Fruit fly (Drosophila melanogaster) whole organism, embryonic: Measurements from ENCODE around the gene Ant2.

ENCODE experiments used
- Asciz ChIP-seq: fragments of 200-800 bp; sonication (Bioruptor generic); optimal IDR thresholded peaks from 2 replicates; lab custom pipeline; 2017; ENCODE audit warnings: missing biosample characterization, mild to moderate bottlenecking, missing genetic modification characterization, missing genetic modification reagents
- BtbVII ChIP-seq: fragments of 200-800 bp; sonication (Bioruptor generic); optimal IDR thresholded peaks from 3 replicates; lab custom pipeline; 2017; ENCODE audit warnings: missing biosample characterization, mild to moderate bottlenecking, missing genetic modification characterization
- CG11723 ChIP-seq: fragments of 200-800 bp; sonication (Bioruptor generic); optimal IDR thresholded peaks from 2 replicates; lab custom pipeline; 2017; ENCODE audit warnings: missing biosample characterization, mild to moderate bottlenecking, missing genetic modification characterization
- CG13123 ChIP-seq: fragments of 200-800 bp; sonication (Bioruptor generic); optimal IDR thresholded peaks from 2 replicates; lab custom pipeline; 2016; ENCODE audit warnings: missing biosample characterization, missing genetic modification characterization
- CG1602 ChIP-seq: fragments of 200-800 bp; sonication (Bioruptor generic); optimal IDR thresholded peaks from 3 replicates; lab custom pipeline; 2016; ENCODE audit warnings: missing biosample characterization, missing genetic modification characterization
- CG16779 ChIP-seq: fragments of 200-800 bp; sonication (Bioruptor generic); IDR thresholded peaks from 2 replicates; pipeline ENCODE4 v1.3.6; 2022; ENCODE audit warnings: missing biosample characterization, missing genetic modification characterization
- CG17361 ChIP-seq: fragments of 200-800 bp; sonication (Bioruptor generic); IDR thresholded peaks from 3 replicates; pipeline ENCODE4 v1.3.6; 2022; ENCODE audit warnings: missing biosample characterization, missing genetic modification characterization
- CG18619 ChIP-seq: fragments of 200-800 bp; sonication (Bioruptor generic); optimal IDR thresholded peaks from 3 replicates; lab custom pipeline; 2017; ENCODE audit warnings: missing biosample characterization, mild to moderate bottlenecking, missing genetic modification characterization
- CG2712 ChIP-seq: fragments of 200-800 bp; optimal IDR thresholded peaks from 3 replicates; lab custom pipeline; 2019; ENCODE audit warnings: missing biosample characterization, mild to moderate bottlenecking, missing genetic modification characterization, moderate library complexity
- CG30020 ChIP-seq: fragments of 200-800 bp; optimal IDR thresholded peaks from 2 replicates; lab custom pipeline; 2019; ENCODE audit warnings: missing biosample characterization, mild to moderate bottlenecking, missing genetic modification characterization, moderate library complexity
- CG3065 ChIP-seq: fragments of 200-800 bp; sonication (Bioruptor generic); optimal IDR thresholded peaks from 2 replicates; lab custom pipeline; 2016; ENCODE audit warnings: missing biosample characterization, missing genetic modification characterization
- CG31224 ChIP-seq: fragments of 200-800 bp; sonication (Bioruptor generic); IDR thresholded peaks from 2 replicates; pipeline ENCODE4 v1.3.6; 2022; ENCODE audit warnings: missing biosample characterization, missing genetic modification characterization
- CG4820 ChIP-seq: fragments of 200-800 bp; sonication (Bioruptor generic); optimal IDR thresholded peaks from 3 replicates; lab custom pipeline; 2016; ENCODE audit warnings: missing biosample characterization, missing genetic modification characterization
- CG6272 ChIP-seq: fragments of 200-800 bp; sonication (Bioruptor generic); IDR thresholded peaks from 2 replicates; pipeline ENCODE4 v1.3.6; 2022; ENCODE audit warnings: missing biosample characterization, missing genetic modification characterization
- CG6791 ChIP-seq: fragments of 200-800 bp; sonication (Bioruptor generic); IDR thresholded peaks from 3 replicates; pipeline ENCODE4 v1.3.6; 2022; ENCODE audit warnings: missing biosample characterization, missing genetic modification characterization; ENCODE audit not compliant: partially characterized antibody
- CG7372 ChIP-seq: fragments of 200-800 bp; sonication (Bioruptor generic); IDR thresholded peaks from 2 replicates; pipeline ENCODE4 v1.3.6; 2022; ENCODE audit warnings: missing biosample characterization, missing genetic modification characterization
- CG8089 ChIP-seq: fragments of 200-800 bp; sonication (Bioruptor generic); optimal IDR thresholded peaks from 3 replicates; lab custom pipeline; 2016; ENCODE audit warnings: missing biosample characterization, missing genetic modification characterization
- CG8765 ChIP-seq: fragments of 200-800 bp; sonication (Bioruptor generic); IDR thresholded peaks from 2 replicates; pipeline ENCODE4 v1.3.6; 2022; ENCODE audit warnings: missing biosample characterization, missing genetic modification characterization
- CG9437 ChIP-seq: fragments of 200-800 bp; sonication (Bioruptor generic); optimal IDR thresholded peaks from 2 replicates; lab custom pipeline; 2018; ENCODE audit warnings: missing biosample characterization, mild to moderate bottlenecking, missing genetic modification characterization
- H2.0 ChIP-seq: fragments of 200-800 bp; sonication (Bioruptor generic); IDR thresholded peaks from 2 replicates; pipeline ENCODE4 v1.3.6; 2022; ENCODE audit warnings: missing biosample characterization, missing genetic modification characterization
- Hr3 ChIP-seq: fragments of 200-800 bp; sonication (Bioruptor generic); optimal IDR thresholded peaks from 3 replicates; lab custom pipeline; 2016; ENCODE audit warnings: missing biosample characterization, missing genetic modification characterization
- MESR4 ChIP-seq: fragments of 200-800 bp; sonication (Bioruptor generic); optimal IDR thresholded peaks from 2 replicates; lab custom pipeline; 2018; ENCODE audit warnings: missing biosample characterization, mild to moderate bottlenecking, missing genetic modification characterization, moderate library complexity
- NC2β ChIP-seq: fragments of 200-800 bp; sonication (Bioruptor generic); optimal IDR thresholded peaks from 2 replicates; lab custom pipeline; 2016; ENCODE audit warnings: missing biosample characterization, missing genetic modification characterization
- Nf-YB ChIP-seq: fragments of 200-800 bp; sonication (Bioruptor generic); optimal IDR thresholded peaks from 3 replicates; lab custom pipeline; 2019; ENCODE audit warnings: missing biosample characterization, mild to moderate bottlenecking, missing genetic modification characterization, moderate library complexity
- Nf-YC ChIP-seq: fragments of 200-800 bp; optimal IDR thresholded peaks from 3 replicates; lab custom pipeline; 2019; ENCODE audit warnings: missing biosample characterization, mild to moderate bottlenecking, missing genetic modification characterization, moderate library complexity
- Oli ChIP-seq: fragments of 200-800 bp; sonication (Bioruptor generic); optimal IDR thresholded peaks from 2 replicates; lab custom pipeline; 2018; ENCODE audit warnings: missing biosample characterization, mild to moderate bottlenecking, missing genetic modification characterization, moderate library complexity
- Opbp ChIP-seq: fragments of 200-800 bp; sonication (Bioruptor generic); IDR thresholded peaks from 3 replicates; pipeline ENCODE4 v1.3.6; 2022; ENCODE audit warnings: missing biosample characterization, missing genetic modification characterization; ENCODE audit not compliant: partially characterized antibody
- Pdp1 ChIP-seq, 2 experiments: fragments of 200-800 bp; sonication (Bioruptor generic); optimal IDR thresholded peaks; 3 replicates each; lab custom pipeline; 2016; ENCODE audit warnings: missing biosample characterization in 2 of 2, missing genetic modification characterization in 2 of 2, mild to moderate bottlenecking in 1 of 2, moderate library complexity in 1 of 2
- Ravus ChIP-seq: fragments of 200-800 bp; sonication (Bioruptor generic); IDR thresholded peaks from 2 replicates; pipeline ENCODE4 v1.3.6; 2022; ENCODE audit warnings: missing biosample characterization, missing genetic modification characterization
- Scr ChIP-seq: fragments of 200-800 bp; sonication (Bioruptor generic); IDR thresholded peaks from 2 replicates; pipeline ENCODE4 v1.3.6; 2022; ENCODE audit warnings: missing biosample characterization, missing genetic modification characterization; ENCODE audit not compliant: partially characterized antibody
- Sox100B ChIP-seq: fragments of 200-800 bp; sonication (Bioruptor generic); optimal IDR thresholded peaks from 3 replicates; lab custom pipeline; 2018; ENCODE audit warnings: missing biosample characterization, mild to moderate bottlenecking, missing genetic modification characterization
- Trl ChIP-seq, 3 experiments: fragments of >200 bp in 2 of 3; fragments of 200-800 bp in 1 of 3; sonication (Bioruptor generic) in 1 of 3; optimal IDR thresholded peaks; 2 replicates in 1 of 3; 3 replicates in 2 of 3; lab custom pipeline; 2016 to 2017; ENCODE audit warnings: missing biosample characterization in 1 of 3, missing genetic modification characterization in 1 of 3
- abd-A ChIP-seq: fragments of 200-800 bp; sonication (Bioruptor generic); optimal IDR thresholded peaks from 3 replicates; lab custom pipeline; 2019; ENCODE audit warnings: missing biosample characterization, mild to moderate bottlenecking, missing genetic modification characterization, moderate library complexity
- ase ChIP-seq: fragments of 200-800 bp; sonication (Bioruptor generic); IDR thresholded peaks from 3 replicates; pipeline ENCODE4 v1.3.6; 2022; ENCODE audit warnings: missing biosample characterization, missing genetic modification characterization
- az2 ChIP-seq: fragments of 200-800 bp; sonication (Bioruptor generic); optimal IDR thresholded peaks from 3 replicates; lab custom pipeline; 2016; ENCODE audit warnings: missing biosample characterization, missing genetic modification characterization
- eyg ChIP-seq: fragments of 200-800 bp; sonication (Bioruptor generic); optimal IDR thresholded peaks from 3 replicates; lab custom pipeline; 2016; ENCODE audit warnings: missing biosample characterization, missing genetic modification characterization
- fu2 ChIP-seq: fragments of 200-800 bp; sonication (Bioruptor generic); optimal IDR thresholded peaks from 2 replicates; lab custom pipeline; 2016; ENCODE audit warnings: missing biosample characterization, missing genetic modification characterization
- gce ChIP-seq: fragments of 200-800 bp; sonication (Bioruptor generic); IDR thresholded peaks from 3 replicates; pipeline ENCODE4 v1.3.6; 2022; ENCODE audit warnings: missing biosample characterization, missing genetic modification characterization
- jing ChIP-seq: fragments of 200-800 bp; sonication (Bioruptor generic); optimal IDR thresholded peaks from 2 replicates; lab custom pipeline; 2018; ENCODE audit warnings: missing biosample characterization, mild to moderate bottlenecking, missing genetic modification characterization
- kay ChIP-seq: fragments of 200-800 bp; sonication (Bioruptor generic); optimal IDR thresholded peaks from 2 replicates; lab custom pipeline; 2016; ENCODE audit warnings: missing biosample characterization, missing genetic modification characterization
- lola ChIP-seq, 3 experiments: fragments of >200 bp in 2 of 3; fragments of 200-800 bp in 1 of 3; sonication (Bioruptor generic) in 1 of 3; optimal IDR thresholded peaks; 2 replicates each; lab custom pipeline; 2017 to 2019; ENCODE audit warnings: missing biosample characterization in 3 of 3, missing genetic modification characterization in 3 of 3, mild to moderate bottlenecking in 1 of 3, moderate library complexity in 1 of 3
- mam ChIP-seq: fragments of 200-800 bp; sonication (Bioruptor generic); optimal IDR thresholded peaks from 3 replicates; lab custom pipeline; 2016; ENCODE audit warnings: missing biosample characterization, missing genetic modification characterization
- pb ChIP-seq: fragments of 200-800 bp; sonication (Bioruptor generic); optimal IDR thresholded peaks from 3 replicates; lab custom pipeline; 2016; ENCODE audit warnings: missing biosample characterization, missing genetic modification characterization
- ranshi ChIP-seq: fragments of 200-800 bp; sonication (Bioruptor generic); IDR thresholded peaks from 2 replicates; pipeline ENCODE4 v1.3.6; 2022; ENCODE audit warnings: missing biosample characterization, missing genetic modification characterization
- salm ChIP-seq: fragments of 200-800 bp; sonication (Bioruptor generic); optimal IDR thresholded peaks from 2 replicates; lab custom pipeline; 2018; ENCODE audit warnings: missing biosample characterization, mild to moderate bottlenecking, missing genetic modification characterization
- scrt ChIP-seq: fragments of 200-800 bp; sonication (Bioruptor generic); optimal IDR thresholded peaks from 2 replicates; lab custom pipeline; 2018; ENCODE audit warnings: missing biosample characterization, mild to moderate bottlenecking, missing genetic modification characterization, moderate library complexity
- shn ChIP-seq: fragments of 200-800 bp; sonication (Bioruptor generic); optimal IDR thresholded peaks from 3 replicates; lab custom pipeline; 2016; ENCODE audit warnings: missing biosample characterization, missing genetic modification characterization
- tx ChIP-seq: fragments of 200-800 bp; sonication (Bioruptor generic); optimal IDR thresholded peaks from 2 replicates; lab custom pipeline; 2016; ENCODE audit warnings: missing biosample characterization, missing genetic modification characterization
- unc-4 ChIP-seq: fragments of 200-800 bp; sonication (Bioruptor generic); IDR thresholded peaks from 2 replicates; pipeline ENCODE4 v1.3.6; 2022; ENCODE audit warnings: missing biosample characterization, missing genetic modification characterization; ENCODE audit not compliant: partially characterized antibody
- zfh2 ChIP-seq: fragments of 200-800 bp; sonication (Bioruptor generic); optimal IDR thresholded peaks from 2 replicates; lab custom pipeline; 2016; ENCODE audit warnings: missing biosample characterization, missing genetic modification characterization

Gene Ant2

dm6 chrX:10832369-10832768 lies 45.7 kb upstream of the Ant2 start (continued):
- TF ChIP-seq salm (tag; lab: Kevin White, UChicago), result no peak
- peak; percentile 58 for TF ChIP-seq NC2β (GFP tag; lab: Kevin White, UChicago)
- TF ChIP-seq Scr (GFP tag; lab: Robert Waterston, UW), result no peak
- TF ChIP-seq unc-4 (GFP tag; lab: Robert Waterston, UW), result no peak
- TF ChIP-seq Trl (optimal IDR thresholded peaks at IDR 0.05; lab: Kevin White, UChicago), result no peak
- peak; percentile 78 for TF ChIP-seq Trl (GFP tag; optimal IDR thresholded peaks at IDR 0.05; lab: Kevin White, UChicago)
- TF ChIP-seq CG17361 (GFP tag; lab: Robert Waterston, UW), result peak; percentile 68
- TF ChIP-seq zfh2 (GFP tag; lab: Kevin White, UChicago), result peak; percentile 14
- TF ChIP-seq CG7372 (GFP tag; lab: Robert Waterston, UW), result no peak; the same call in 1 of the 2 replicates
- TF ChIP-seq CG6272 (GFP tag; lab: Robert Waterston, UW), result no peak
- no peak for TF ChIP-seq eyg (GFP tag; lab: Kevin White, UChicago)
- no peak for TF ChIP-seq CG16779 (GFP tag; lab: Robert Waterston, UW)
- TF ChIP-seq kay, result peak; percentile 58
- TF ChIP-seq CG1602 (GFP tag; lab: Kevin White, UChicago), result peak; percentile 61
- TF ChIP-seq shn (GFP tag; lab: Kevin White, UChicago), result peak; percentile 47
- TF ChIP-seq Nf-YC (tag; lab: Kevin White, UChicago), result peak; percentile 45
- TF ChIP-seq scrt (GFP tag; lab: Kevin White, UChicago), result peak; percentile 13
- peak; percentile 6 for TF ChIP-seq Asciz (GFP tag; lab: Kevin White, UChicago)
- no peak; the same call in 1 of the 2 replicates for TF ChIP-seq H2.0 (GFP tag; lab: Robert Waterston, UW)
- TF ChIP-seq fu2 (GFP tag; lab: Kevin White, UChicago), result no peak
- peak; percentile 70 for TF ChIP-seq CG9437 (GFP tag; lab: Kevin White, UChicago)
- peak; percentile 60 to 79 for TF ChIP-seq Pdp1 (GFP tag; optimal IDR thresholded peaks at IDR 0.05; lab: Kevin White, UChicago)
- TF ChIP-seq CG11723, result no peak
- TF ChIP-seq Oli (tag; lab: Kevin White, UChicago), result peak; percentile 48
- TF ChIP-seq abd-A (tag; lab: Kevin White, UChicago), result no peak
- TF ChIP-seq tx (GFP tag; lab: Kevin White, UChicago), result no peak
- TF ChIP-seq lola (GFP tag; optimal IDR thresholded peaks at IDR 0.05; lab: Kevin White, UChicago), result peak in 1 of 3 experiments; percentile 28
- peak; percentile 20 for TF ChIP-seq Sox100B (GFP tag; lab: Kevin White, UChicago)
- TF ChIP-seq CG2712 (tag; lab: Kevin White, UChicago), result peak; percentile 63
- TF ChIP-seq CG8089, result peak; percentile 51
- TF ChIP-seq CG31224 (GFP tag; lab: Robert Waterston, UW), result no peak
- 0 out of 2 replicates have a peak, but pooled peaks have one; percentile 6 for TF ChIP-seq CG8765 (GFP tag; lab: Robert Waterston, UW)
- peak; percentile 54 for TF ChIP-seq CG4820 (GFP tag; lab: Kevin White, UChicago)
- TF ChIP-seq gce, result no peak
- peak; percentile 39; the same call in 1 of the 3 replicates for TF ChIP-seq Opbp (GFP tag; lab: Robert Waterston, UW)
- TF ChIP-seq az2 (GFP tag; lab: Kevin White, UChicago), result peak; percentile 69
- peak; percentile 44; the same call in 2 of the 3 replicates for TF ChIP-seq CG6791 (GFP tag; lab: Robert Waterston, UW)
- TF ChIP-seq Nf-YB, result no peak
- no peak for TF ChIP-seq Ravus (GFP tag; lab: Robert Waterston, UW)
- TF ChIP-seq Hr3 (GFP tag; lab: Kevin White, UChicago), result peak; percentile 70
- peak; percentile 40 for TF ChIP-seq CG3065 (GFP tag; lab: Kevin White, UChicago)
- TF ChIP-seq CG18619 (GFP tag; lab: Kevin White, UChicago), result peak; percentile 44
- no peak for TF ChIP-seq jing (GFP tag; lab: Kevin White, UChicago)
- TF ChIP-seq CG30020 (tag; lab: Kevin White, UChicago), result no peak
- TF ChIP-seq ase (GFP tag; lab: Robert Waterston, UW), result peak; percentile 77; the same call in 2 of the 3 replicates
- no peak for TF ChIP-seq MESR4 (GFP tag; lab: Kevin White, UChicago)
- peak; percentile 10 for TF ChIP-seq CG13123 (GFP tag; lab: Kevin White, UChicago)
- TF ChIP-seq BtbVII (GFP tag; lab: Kevin White, UChicago), result peak; percentile 22
- peak; percentile 60 for TF ChIP-seq mam (GFP tag; lab: Kevin White, UChicago)
- TF ChIP-seq pb (GFP tag; lab: Kevin White, UChicago), result peak; percentile 18
- peak; percentile 49; the same call in 1 of the 2 replicates for TF ChIP-seq ranshi (GFP tag; lab: Robert Waterston, UW)
